Fruit fly (Drosophila melanogaster): ENCODE measurements around the gene beta4GalNAcTB.

The beta4GalNAcTB gene

dm6 chr3R:29064682-29065100 is 30.9 kb upstream of the beta4GalNAcTB start:
- TF ChIP-seq CG17801 (GFP tag; optimal IDR thresholded peaks at IDR 0.05; ENCODE audit: partially characterized antibody) = no peak

dm6 chr3R:29063921-29064460 is 30.2 kb upstream of the beta4GalNAcTB start:
- TF ChIP-seq CG17801 (GFP tag; optimal IDR thresholded peaks at IDR 0.05; ENCODE audit: partially characterized antibody) = no peak

dm6 chr3R:29063207-29063920 is 29.6 kb upstream of the beta4GalNAcTB start:
- peak; percentile 39 for TF ChIP-seq CG17801 (GFP tag; optimal IDR thresholded peaks at IDR 0.05; ENCODE audit: partially characterized antibody)

dm6 chr3R:29062717-29063206 is 29.0 kb upstream of the beta4GalNAcTB start, which contains the start of the genes Cul5 and Bicra:
Gene Cul5 (minus strand): TSS chr3R:29062975.
Gene Bicra (plus strand): TSS chr3R:29063040.
- TF ChIP-seq CG17801 (GFP tag; optimal IDR thresholded peaks at IDR 0.05; ENCODE audit: partially characterized antibody) = peak; percentile 67

dm6 chr3R:29059385-29059784 is 25.6 kb upstream of the beta4GalNAcTB start:
- no peak for TF ChIP-seq CG17801 (GFP tag; optimal IDR thresholded peaks at IDR 0.05; ENCODE audit: partially characterized antibody)

dm6 chr3R:29055710-29056109 is 21.9 kb upstream of the beta4GalNAcTB start, which contains the start of gene Sirt7:
Gene Sirt7 (plus strand): TSS chr3R:29055927.
- TF ChIP-seq CG17801 (GFP tag; optimal IDR thresholded peaks at IDR 0.05; ENCODE audit: partially characterized antibody) = peak; percentile 89

dm6 chr3R:29054047-29054446 is 20.2 kb upstream of the beta4GalNAcTB start, which contains the start of gene CG11843:
Gene CG11843 (plus strand): TSS chr3R:29054347.
- TF ChIP-seq CG17801 (GFP tag; optimal IDR thresholded peaks at IDR 0.05; ENCODE audit: partially characterized antibody) = no peak

- TF ChIP-seq CG17801 (GFP tag; optimal IDR thresholded peaks at IDR 0.05; ENCODE audit: partially characterized antibody) = no peak
Observed at dm6 chr3R:29052380-29052779, 18.6 kb upstream of the beta4GalNAcTB start, which contains the start of gene CG11842. Gene CG11842 (plus strand): TSS chr3R:29052680.

- TF ChIP-seq CG17801 (GFP tag; optimal IDR thresholded peaks at IDR 0.05; ENCODE audit: partially characterized antibody) = no peak
Observed at dm6 chr3R:29050756-29051155, 16.9 kb upstream of the beta4GalNAcTB start, which contains the start of gene CG11841. Gene CG11841 (plus strand): TSS chr3R:29051056.

- no peak for TF ChIP-seq CG17801 (GFP tag; optimal IDR thresholded peaks at IDR 0.05; ENCODE audit: partially characterized antibody)
Observed at dm6 chr3R:29049055-29049722, 15.4 kb upstream of the beta4GalNAcTB start, which contains the start of gene CG11837. Gene CG11837 (plus strand): TSS chr3R:29049493.

- TF ChIP-seq CG17801 (GFP tag; optimal IDR thresholded peaks at IDR 0.05; ENCODE audit: partially characterized antibody) = peak; percentile 48
Observed at dm6 chr3R:29040526-29041195, 6.9 kb upstream of the beta4GalNAcTB start.

dm6 chr3R:29039704-29040430 is 6.1 kb upstream of the beta4GalNAcTB start:
- TF ChIP-seq CG17801 (GFP tag; optimal IDR thresholded peaks at IDR 0.05; ENCODE audit: partially characterized antibody) = peak; percentile 20

dm6 chr3R:29038960-29039581 is 5.3 kb upstream of the beta4GalNAcTB start, which contains the start of the genes Slu7 and Pkc98E:
Gene Slu7 (minus strand): TSS chr3R:29039071.
Gene Pkc98E (plus strand): TSS chr3R:29039156.
- TF ChIP-seq CG17801 (GFP tag; optimal IDR thresholded peaks at IDR 0.05; ENCODE audit: partially characterized antibody) = peak; percentile 50

- no peak for TF ChIP-seq CG17801 (GFP tag; optimal IDR thresholded peaks at IDR 0.05; ENCODE audit: partially characterized antibody)
Observed at dm6 chr3R:29032542-29032941, 1.3 kb downstream of the beta4GalNAcTB start, which contains the start of gene Ssl2. Gene Ssl2 (minus strand): TSS chr3R:29032642.
